Worm (Caenorhabditis elegans) whole organism, L1 larva: ENCODE results near the gene F37H8.6.

Experiments
- C04F5.9 ChIP-seq: sonication (generic microtip); optimal IDR thresholded peaks from 2 replicates; lab custom pipeline; 2016; ENCODE audit warnings: missing genetic modification characterization, missing compliant biosample characterization
- C16A3.4 ChIP-seq: fragments of 150-350 bp; optimal IDR thresholded peaks from 2 replicates; lab custom pipeline; 2014; ENCODE audit warnings: missing biosample characterization, missing genetic modification characterization
- F16B12.6 ChIP-seq: fragments of 150-350 bp; optimal IDR thresholded peaks from 2 replicates; lab custom pipeline; 2014; ENCODE audit warnings: missing biosample characterization, missing genetic modification characterization
- aha-1 ChIP-seq: fragments of 150-350 bp; optimal IDR thresholded peaks from 2 replicates; lab custom pipeline; 2014; ENCODE audit warnings: missing biosample characterization, missing genetic modification characterization
- aly-2 ChIP-seq: fragments of 150-350 bp; optimal IDR thresholded peaks from 2 replicates; lab custom pipeline; 2014; ENCODE audit warnings: missing biosample characterization, missing genetic modification characterization
- blmp-1 ChIP-seq: fragments of 150-350 bp; optimal IDR thresholded peaks from 2 replicates; lab custom pipeline; 2014; ENCODE audit warnings: missing biosample characterization, missing genetic modification characterization
- ceh-82 ChIP-seq, 3 experiments: fragments of 150-350 bp in 1 of 3; sonication (generic microtip) in 2 of 3; optimal IDR thresholded peaks; 2 replicates each; lab custom pipeline; 2014 to 2017; ENCODE audit warnings: missing biosample characterization in 3 of 3, missing genetic modification characterization in 3 of 3
- ceh-88 ChIP-seq: fragments of 200-800 bp; sonication (Bioruptor generic); IDR thresholded peaks from 2 replicates; pipeline ENCODE4 v1.3.6; 2022; ENCODE audit warnings: missing genetic modification characterization, missing compliant biosample characterization
- ces-1 ChIP-seq: fragments of 150-350 bp; optimal IDR thresholded peaks from 2 replicates; lab custom pipeline; 2014; ENCODE audit warnings: missing biosample characterization, missing genetic modification reagents, missing genetic modification characterization
- dpl-1 ChIP-seq, 3 experiments: fragments of 150-350 bp in 2 of 3; sonication (generic microtip) in 1 of 3; optimal IDR thresholded peaks; 2 replicates each; lab custom pipeline; 2014 to 2017; ENCODE audit warnings: missing biosample characterization in 3 of 3, missing genetic modification characterization in 3 of 3, missing genetic modification reagents in 3 of 3
- dsc-1 ChIP-seq: sonication (generic microtip); optimal IDR thresholded peaks from 2 replicates; lab custom pipeline; 2016; ENCODE audit warnings: mild to moderate bottlenecking, missing genetic modification characterization, missing compliant biosample characterization
- efl-1 ChIP-seq, 4 experiments: fragments of 150-350 bp; optimal IDR thresholded peaks in 3 of 4; peaks in 1 of 4; 1 replicate in 1 of 4; 2 replicates in 3 of 4; lab custom pipeline; 2014; ENCODE audit warnings: missing biosample characterization in 2 of 4, missing genetic modification characterization in 2 of 4, missing genetic modification reagents in 2 of 4
- elt-3 ChIP-seq, 6 experiments: fragments of 150-350 bp in 1 of 6; sonication (generic microtip); optimal IDR thresholded peaks; 2 replicates each; lab custom pipeline; 2017 to 2018; ENCODE audit warnings: missing biosample characterization in 6 of 6, missing genetic modification characterization in 6 of 6, inconsistent platforms in 1 of 6
- fkh-10 ChIP-seq: sonication (generic microtip); optimal IDR thresholded peaks from 2 replicates; lab custom pipeline; 2017; ENCODE audit warnings: missing biosample characterization, missing genetic modification reagents, missing genetic modification characterization
- fkh-4 ChIP-seq: sonication (generic microtip); optimal IDR thresholded peaks from 2 replicates; lab custom pipeline; 2016; ENCODE audit warnings: missing compliant biosample characterization, missing genetic modification characterization, borderline replicate concordance
- fkh-8 ChIP-seq: sonication (generic microtip); optimal IDR thresholded peaks from 2 replicates; lab custom pipeline; 2016; ENCODE audit warnings: mild to moderate bottlenecking, missing genetic modification characterization, missing compliant biosample characterization
- fos-1 ChIP-seq: fragments of 150-350 bp; optimal IDR thresholded peaks from 2 replicates; lab custom pipeline; 2014; ENCODE audit warnings: missing biosample characterization, missing genetic modification characterization
- grh-1 ChIP-seq: fragments of 200-800 bp; sonication (Bioruptor generic); IDR thresholded peaks from 2 replicates; pipeline ENCODE4 v1.3.6; 2022; ENCODE audit warnings: missing genetic modification reagents, missing genetic modification characterization, missing compliant biosample characterization
- hlh-17 ChIP-seq: fragments of 200-800 bp; sonication (Bioruptor generic); optimal IDR thresholded peaks from 2 replicates; lab custom pipeline; 2018; ENCODE audit warnings: missing genetic modification characterization, mild to moderate bottlenecking, missing compliant biosample characterization, moderate library complexity, borderline replicate concordance
- hpl-2 ChIP-seq: fragments of 150-350 bp; optimal IDR thresholded peaks from 2 replicates; lab custom pipeline; 2014; ENCODE audit warnings: missing biosample characterization, missing genetic modification reagents, missing genetic modification characterization
- irx-1 ChIP-seq: sonication (generic microtip); optimal IDR thresholded peaks from 2 replicates; lab custom pipeline; 2016; ENCODE audit warnings: missing genetic modification characterization, missing compliant biosample characterization
- isw-1 ChIP-seq: fragments of 200-800 bp; sonication (Bioruptor generic); IDR thresholded peaks from 2 replicates; pipeline ENCODE4 v1.3.6; 2022; ENCODE audit warnings: missing genetic modification characterization, missing compliant biosample characterization
- lin-13 ChIP-seq: fragments of 150-350 bp; optimal IDR thresholded peaks from 2 replicates; lab custom pipeline; 2014; ENCODE audit warnings: missing biosample characterization, missing genetic modification reagents, missing genetic modification characterization
- lin-14 ChIP-seq: fragments of 200-800 bp; sonication (Bioruptor generic); optimal IDR thresholded peaks from 2 replicates; lab custom pipeline; 2018; ENCODE audit warnings: mild to moderate bottlenecking, missing genetic modification characterization, moderate library complexity, missing compliant biosample characterization
- lin-15B ChIP-seq: fragments of 150-350 bp; sonication (generic microtip); optimal IDR thresholded peaks from 3 replicates; lab custom pipeline; 2014; ENCODE audit warnings: missing biosample characterization, missing genetic modification characterization
- lin-35 ChIP-seq, 2 experiments: fragments of 150-350 bp; optimal IDR thresholded peaks; 2 replicates each; lab custom pipeline; 2014; ENCODE audit warnings: missing biosample characterization in 2 of 2, missing genetic modification characterization in 2 of 2, missing genetic modification reagents in 2 of 2
- lir-3 ChIP-seq: sonication (generic microtip); optimal IDR thresholded peaks from 2 replicates; lab custom pipeline; 2016; ENCODE audit warnings: mild to moderate bottlenecking, missing genetic modification characterization, moderate library complexity, missing compliant biosample characterization; ENCODE audit not compliant: poor library complexity
- lsy-2 ChIP-seq, 2 experiments: fragments of 150-350 bp; optimal IDR thresholded peaks; 2 replicates each; lab custom pipeline; 2014; ENCODE audit warnings: missing biosample characterization in 2 of 2, missing genetic modification characterization in 2 of 2
- mab-9 ChIP-seq: fragments of 200-800 bp; sonication (Bioruptor generic); IDR thresholded peaks from 2 replicates; pipeline ENCODE4 v1.3.6; 2022; ENCODE audit warnings: missing genetic modification reagents, missing genetic modification characterization, missing compliant biosample characterization
- mdl-1 ChIP-seq, 2 experiments: fragments of 150-350 bp; optimal IDR thresholded peaks; 2 replicates each; lab custom pipeline; 2014 to 2017; ENCODE audit warnings: missing biosample characterization in 2 of 2, missing genetic modification characterization in 2 of 2, inconsistent platforms in 1 of 2
- mef-2 ChIP-seq: fragments of 150-350 bp; optimal IDR thresholded peaks from 2 replicates; lab custom pipeline; 2014; ENCODE audit warnings: missing biosample characterization, missing genetic modification characterization
- mep-1 ChIP-seq: fragments of 150-350 bp; optimal IDR thresholded peaks from 2 replicates; lab custom pipeline; 2014; ENCODE audit warnings: missing biosample characterization, missing genetic modification characterization
- nhr-19 ChIP-seq: fragments of 200-800 bp; sonication (Bioruptor generic); conservative IDR thresholded peaks from 2 replicates; pipeline ENCODE4 v1.3.6; 2022; ENCODE audit warnings: missing genetic modification characterization, missing compliant biosample characterization
- nhr-20 ChIP-seq: sonication (generic microtip); optimal IDR thresholded peaks from 2 replicates; lab custom pipeline; 2016; ENCODE audit warnings: mild to moderate bottlenecking, missing genetic modification characterization, missing compliant biosample characterization
- nhr-47 ChIP-seq: sonication (generic microtip); optimal IDR thresholded peaks from 2 replicates; lab custom pipeline; 2016; ENCODE audit warnings: mild to moderate bottlenecking, missing genetic modification characterization, moderate library complexity, missing compliant biosample characterization
- nhr-71 ChIP-seq: sonication (generic microtip); optimal IDR thresholded peaks from 2 replicates; lab custom pipeline; 2016; ENCODE audit warnings: mild to moderate bottlenecking, missing genetic modification characterization, moderate library complexity, missing compliant biosample characterization
- nhr-77 ChIP-seq: fragments of 150-350 bp; optimal IDR thresholded peaks from 2 replicates; lab custom pipeline; 2014; ENCODE audit warnings: missing biosample characterization, missing genetic modification characterization
- nhr-84 ChIP-seq: sonication (generic microtip); optimal IDR thresholded peaks from 2 replicates; lab custom pipeline; 2017; ENCODE audit warnings: missing biosample characterization, missing genetic modification characterization
- nhr-90 ChIP-seq: sonication (generic microtip); optimal IDR thresholded peaks from 2 replicates; lab custom pipeline; 2016; ENCODE audit warnings: mild to moderate bottlenecking, missing genetic modification characterization, missing compliant biosample characterization; ENCODE audit not compliant: poor library complexity
- pqm-1 ChIP-seq: sonication (generic microtip); optimal IDR thresholded peaks from 3 replicates; lab custom pipeline; 2017; ENCODE audit warnings: missing biosample characterization, missing genetic modification characterization
- rnt-1 ChIP-seq: sonication (generic microtip); optimal IDR thresholded peaks from 2 replicates; lab custom pipeline; 2016; ENCODE audit warnings: mild to moderate bottlenecking, missing genetic modification characterization, moderate library complexity, missing compliant biosample characterization
- skn-1 ChIP-seq: fragments of 150-350 bp; optimal IDR thresholded peaks from 2 replicates; lab custom pipeline; 2014; ENCODE audit warnings: missing biosample characterization, missing genetic modification characterization
- snpc-4 ChIP-seq: fragments of 150-350 bp; optimal IDR thresholded peaks from 2 replicates; lab custom pipeline; 2014; ENCODE audit warnings: missing biosample characterization, missing genetic modification characterization
- snu-23 ChIP-seq: sonication (generic microtip); optimal IDR thresholded peaks from 2 replicates; lab custom pipeline; 2016; ENCODE audit warnings: missing genetic modification characterization, missing compliant biosample characterization
- sox-4 ChIP-seq: sonication (generic microtip); optimal IDR thresholded peaks from 2 replicates; lab custom pipeline; 2016; ENCODE audit warnings: missing genetic modification characterization, missing compliant biosample characterization
- sptf-1 ChIP-seq: fragments of 150-350 bp; optimal IDR thresholded peaks from 2 replicates; lab custom pipeline; 2014; ENCODE audit warnings: missing biosample characterization, missing genetic modification characterization
- swsn-7 ChIP-seq: sonication (generic microtip); optimal IDR thresholded peaks from 2 replicates; lab custom pipeline; 2016; ENCODE audit warnings: missing genetic modification characterization, missing compliant biosample characterization
- tlp-1 ChIP-seq: fragments of 150-350 bp; optimal IDR thresholded peaks from 2 replicates; lab custom pipeline; 2014; ENCODE audit warnings: missing biosample characterization, missing genetic modification characterization
- unc-130 ChIP-seq: fragments of 150-350 bp; optimal IDR thresholded peaks from 2 replicates; lab custom pipeline; 2017; ENCODE audit warnings: missing biosample characterization, missing genetic modification characterization, inconsistent platforms
- unc-86 ChIP-seq: sonication (generic microtip); optimal IDR thresholded peaks from 2 replicates; lab custom pipeline; 2016; ENCODE audit warnings: missing genetic modification characterization, missing compliant biosample characterization
- unc-98 ChIP-seq: fragments of 200-800 bp; sonication (Bioruptor generic); IDR thresholded peaks from 2 replicates; pipeline ENCODE4 v1.3.6; 2022; ENCODE audit warnings: missing genetic modification characterization, missing compliant biosample characterization
- xbp-1 ChIP-seq: sonication (generic microtip); optimal IDR thresholded peaks from 2 replicates; lab custom pipeline; 2016; ENCODE audit warnings: missing genetic modification characterization, missing compliant biosample characterization

F37H8.6 gene

DNA sequence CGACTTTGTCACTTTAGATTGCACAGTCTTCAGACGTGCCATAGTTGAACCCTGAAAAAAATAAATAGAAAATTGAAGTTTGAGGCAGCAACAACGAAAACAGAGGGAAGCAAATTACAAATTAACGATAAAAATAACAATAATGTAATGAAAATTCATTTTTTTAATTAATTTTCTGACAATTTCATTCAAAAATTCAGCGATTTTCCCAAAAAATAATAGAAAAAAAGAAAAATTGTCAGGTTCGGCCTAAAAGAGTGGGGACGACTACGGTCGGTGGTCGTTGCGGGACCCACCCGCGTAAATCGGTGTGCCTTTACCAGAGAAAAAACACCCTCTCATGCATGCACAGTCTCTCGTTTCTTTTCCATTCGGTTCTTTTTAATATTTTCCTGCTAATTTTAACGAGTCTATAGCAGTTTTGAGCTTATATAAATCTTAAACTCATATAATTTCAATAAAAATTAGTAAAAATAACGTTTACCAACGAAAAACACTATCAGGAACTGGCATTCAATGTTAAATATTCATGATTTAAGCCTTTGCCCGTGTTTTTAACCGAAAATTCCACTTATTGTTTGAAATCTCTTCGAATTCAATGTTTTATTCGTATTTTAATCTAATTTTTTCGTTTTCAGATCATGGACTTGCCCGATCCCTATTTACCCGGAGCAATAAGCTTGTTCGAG, 50.8 kb downstream of the F37H8.6 start, which contains the start of the genes rps-9 and lsm-1:
Gene rps-9, minus strand, starts transcription at position 51 of the 689 bp plus-strand sequence.
Gene lsm-1, plus strand, starts transcription at position 639 of the 689 bp plus-strand sequence.
- no peak for TF ChIP-seq fkh-4 (tag; lab: Kevin White, UChicago)
- TF ChIP-seq F16B12.6 (tag; lab: Kevin White, UChicago), result peak; percentile 46
- peak; percentile 43 to 84 (median 63) for TF ChIP-seq ceh-82 (tag; optimal IDR thresholded peaks at IDR 0.05; lab: Kevin White, UChicago)
- peak; percentile 10 for TF ChIP-seq lin-15B (tag; lab: Kevin White, UChicago)
- TF ChIP-seq ceh-88 (GFP tag; lab: Robert Waterston, UW), result no peak
- TF ChIP-seq lin-13 (GFP tag; lab: Kevin White, UChicago), result peak; percentile 58
- peak; percentile 65 for TF ChIP-seq nhr-47 (tag; lab: Kevin White, UChicago)
- peak; percentile 38 for TF ChIP-seq snpc-4 (tag; lab: Kevin White, UChicago)
- TF ChIP-seq fkh-10 (GFP tag; lab: Kevin White, UChicago), result no peak
- TF ChIP-seq grh-1, result no peak
- peak; percentile 45 for TF ChIP-seq fkh-8 (tag; lab: Kevin White, UChicago)
- TF ChIP-seq dpl-1 (GFP tag; optimal IDR thresholded peaks at IDR 0.05; lab: Kevin White, UChicago), result peak; percentile 70 to 78 (median 74)
- TF ChIP-seq nhr-77, result peak; percentile 58
- TF ChIP-seq swsn-7 (tag; lab: Kevin White, UChicago), result peak; percentile 68
- TF ChIP-seq snu-23, result peak; percentile 67
- TF ChIP-seq hlh-17 (GFP tag; lab: Kevin White, UChicago), result no peak
- TF ChIP-seq lir-3 (tag; lab: Kevin White, UChicago), result peak; percentile 26
- TF ChIP-seq lin-14 (GFP tag; lab: Kevin White, UChicago), result peak; percentile 77
- no peak for TF ChIP-seq ces-1 (GFP tag; lab: Kevin White, UChicago)
- TF ChIP-seq unc-86 (tag; lab: Kevin White, UChicago), result peak; percentile 22
- peak; percentile 84 to 87 for TF ChIP-seq lin-35 (GFP tag; optimal IDR thresholded peaks at IDR 0.05; lab: Kevin White, UChicago)
- TF ChIP-seq nhr-71 (tag; lab: Kevin White, UChicago), result peak; percentile 75
- TF ChIP-seq hpl-2 (GFP tag; lab: Kevin White, UChicago), result no peak
- peak; percentile 76 for TF ChIP-seq isw-1 (GFP tag; lab: Robert Waterston, UW)
- TF ChIP-seq mdl-1 (tag; optimal IDR thresholded peaks at IDR 0.05; lab: Kevin White, UChicago), result peak in 1 of 2 experiments; percentile 8
- TF ChIP-seq irx-1 (tag; lab: Kevin White, UChicago), result no peak
- TF ChIP-seq skn-1, result peak; percentile 86
- peak; percentile 71 for TF ChIP-seq mep-1 (tag; lab: Kevin White, UChicago)
- TF ChIP-seq aha-1 (tag; lab: Kevin White, UChicago), result no peak
- peak; percentile 29 for TF ChIP-seq nhr-90
- TF ChIP-seq xbp-1 (tag; lab: Kevin White, UChicago), result peak; percentile 52
- no peak for TF ChIP-seq pqm-1 (tag; lab: Kevin White, UChicago)
- peak; percentile 45 for TF ChIP-seq blmp-1
- peak; percentile 83 to 85 for TF ChIP-seq efl-1 (optimal IDR thresholded peaks at IDR 0.05; lab: Kevin White, UChicago)
- TF ChIP-seq efl-1 (GFP tag; optimal IDR thresholded peaks at IDR 0.05 in 1 of 2; lab: Kevin White, UChicago), result peak; percentile 78 to 97
- TF ChIP-seq nhr-19 (GFP tag; lab: Robert Waterston, UW), result peak; percentile 55
- peak; percentile 75 for TF ChIP-seq C16A3.4 (tag; lab: Kevin White, UChicago)
- TF ChIP-seq sptf-1 (tag; lab: Kevin White, UChicago), result no peak
- TF ChIP-seq tlp-1 (tag; lab: Kevin White, UChicago), result no peak
- peak; percentile 42 for TF ChIP-seq fos-1 (tag; lab: Kevin White, UChicago)
- peak; percentile 38 for TF ChIP-seq dsc-1 (tag; lab: Kevin White, UChicago)
- no peak for TF ChIP-seq sox-4 (tag; lab: Kevin White, UChicago)
- no peak for TF ChIP-seq mab-9 (GFP tag; lab: Robert Waterston, UW)
- TF ChIP-seq C04F5.9 (tag; lab: Kevin White, UChicago), result no peak
- peak; percentile 33 for TF ChIP-seq unc-130 (tag; lab: Kevin White, UChicago)
- TF ChIP-seq nhr-84 (tag; lab: Kevin White, UChicago), result no peak
- TF ChIP-seq elt-3 (tag; optimal IDR thresholded peaks at IDR 0.05; lab: Kevin White, UChicago), result peak in 1 of 6 experiments; percentile 37
- TF ChIP-seq aly-2, result no peak
- TF ChIP-seq mef-2 (tag; lab: Kevin White, UChicago), result no peak
- peak; percentile 63 for TF ChIP-seq nhr-20 (tag; lab: Kevin White, UChicago)
- TF ChIP-seq unc-98 (GFP tag; lab: Robert Waterston, UW), result no peak
- TF ChIP-seq rnt-1, result peak; percentile 75
- peak; percentile 94 to 98 for TF ChIP-seq lsy-2 (tag; optimal IDR thresholded peaks at IDR 0.05; lab: Kevin White, UChicago)
